Worm (Caenorhabditis elegans) whole organism, L2 larva: Measurements from ENCODE around the gene pept-2.

Experiments used
- C34F6.9 ChIP-seq: fragments of 150-350 bp; optimal IDR thresholded peaks from 2 replicates; lab custom pipeline; 2014; ENCODE audit warnings: missing biosample characterization, missing genetic modification characterization
- F13H6.1 ChIP-seq: sonication (generic microtip); optimal IDR thresholded peaks from 2 replicates; lab custom pipeline; 2016; ENCODE audit warnings: missing genetic modification characterization, missing compliant biosample characterization
- R02D3.7 ChIP-seq: fragments of 150-350 bp; optimal IDR thresholded peaks from 2 replicates; lab custom pipeline; 2014; ENCODE audit warnings: missing biosample characterization, missing genetic modification characterization
- Y55F3AM.14 ChIP-seq: fragments of 200-800 bp; sonication (Bioruptor generic); optimal IDR thresholded peaks from 2 replicates; lab custom pipeline; 2018; ENCODE audit warnings: mild to moderate bottlenecking, missing genetic modification characterization, missing compliant biosample characterization
- alr-1 ChIP-seq: fragments of 150-350 bp; optimal IDR thresholded peaks from 2 replicates; lab custom pipeline; 2014; ENCODE audit warnings: missing biosample characterization, missing genetic modification characterization
- aly-2 ChIP-seq: fragments of 150-350 bp; optimal IDR thresholded peaks from 2 replicates; lab custom pipeline; 2014; ENCODE audit warnings: missing biosample characterization, missing genetic modification characterization
- blmp-1 ChIP-seq: sonication (generic microtip); optimal IDR thresholded peaks from 2 replicates; lab custom pipeline; 2017; ENCODE audit warnings: missing genetic modification characterization, mild to moderate bottlenecking, missing compliant biosample characterization, antibody characterized with exemption, moderate library complexity; ENCODE audit not compliant: insufficient read depth
- ceh-82 ChIP-seq: fragments of 150-350 bp; optimal IDR thresholded peaks from 2 replicates; lab custom pipeline; 2014; ENCODE audit warnings: missing biosample characterization, missing genetic modification characterization
- crh-2 ChIP-seq: sonication (generic microtip); optimal IDR thresholded peaks from 2 replicates; lab custom pipeline; 2017; ENCODE audit warnings: missing biosample characterization, missing genetic modification characterization
- dmd-4 ChIP-seq: sonication (generic microtip); optimal IDR thresholded peaks from 2 replicates; lab custom pipeline; 2017; ENCODE audit warnings: missing biosample characterization, missing genetic modification characterization
- egl-27 ChIP-seq: sonication (generic microtip); optimal IDR thresholded peaks from 3 replicates; lab custom pipeline; 2017; ENCODE audit warnings: missing biosample characterization, missing genetic modification reagents, missing genetic modification characterization
- elt-1 ChIP-seq: fragments of 150-350 bp; optimal IDR thresholded peaks from 2 replicates; lab custom pipeline; 2014; ENCODE audit warnings: missing biosample characterization, missing genetic modification characterization
- fos-1 ChIP-seq: fragments of 150-350 bp; optimal IDR thresholded peaks from 2 replicates; lab custom pipeline; 2014; ENCODE audit warnings: missing biosample characterization, missing genetic modification characterization
- gmeb-1 ChIP-seq: fragments of 150-350 bp; optimal IDR thresholded peaks from 2 replicates; lab custom pipeline; 2014; ENCODE audit warnings: missing biosample characterization, missing genetic modification characterization
- lin-11 ChIP-seq: fragments of 150-350 bp; sonication (generic microtip); optimal IDR thresholded peaks from 2 replicates; lab custom pipeline; 2014; ENCODE audit warnings: missing biosample characterization, missing genetic modification characterization, inconsistent platforms, mixed read lengths
- lin-13 ChIP-seq: fragments of 150-350 bp; optimal IDR thresholded peaks from 2 replicates; lab custom pipeline; 2014; ENCODE audit warnings: missing biosample characterization, missing genetic modification reagents, missing genetic modification characterization
- lsy-2 ChIP-seq, 2 experiments: fragments of 150-350 bp in 1 of 2; sonication (generic microtip) in 1 of 2; optimal IDR thresholded peaks; 2 replicates each; lab custom pipeline; 2014 to 2017; ENCODE audit warnings: missing biosample characterization in 2 of 2, missing genetic modification characterization in 2 of 2
- mab-5 ChIP-seq: fragments of 150-350 bp; optimal IDR thresholded peaks from 2 replicates; lab custom pipeline; 2014; ENCODE audit warnings: missing biosample characterization, missing genetic modification characterization
- mbf-1 ChIP-seq: sonication (generic microtip); optimal IDR thresholded peaks from 2 replicates; lab custom pipeline; 2017; ENCODE audit warnings: missing biosample characterization, missing genetic modification characterization
- mdl-1 ChIP-seq, 2 experiments: fragments of 150-350 bp in 1 of 2; sonication (generic microtip) in 1 of 2; optimal IDR thresholded peaks; 2 replicates each; lab custom pipeline; 2017; ENCODE audit warnings: missing biosample characterization in 2 of 2, missing genetic modification characterization in 2 of 2
- nhr-11 ChIP-seq: fragments of 150-350 bp; optimal IDR thresholded peaks from 2 replicates; lab custom pipeline; 2014; ENCODE audit warnings: missing biosample characterization, missing genetic modification characterization
- nhr-129 ChIP-seq: fragments of 150-350 bp; optimal IDR thresholded peaks from 2 replicates; lab custom pipeline; 2014; ENCODE audit warnings: missing biosample characterization, missing genetic modification characterization
- nhr-23 ChIP-seq: fragments of 150-350 bp; optimal IDR thresholded peaks from 2 replicates; lab custom pipeline; 2014; ENCODE audit warnings: missing biosample characterization, missing genetic modification reagents, missing genetic modification characterization
- nhr-25 ChIP-seq: fragments of 150-350 bp; sonication (generic microtip); optimal IDR thresholded peaks from 3 replicates; lab custom pipeline; 2014; ENCODE audit warnings: missing biosample characterization, missing genetic modification characterization
- nhr-77 ChIP-seq: fragments of 150-350 bp; optimal IDR thresholded peaks from 2 replicates; lab custom pipeline; 2014; ENCODE audit warnings: missing biosample characterization, missing genetic modification characterization
- peb-1 ChIP-seq: fragments of 150-350 bp; optimal IDR thresholded peaks from 2 replicates; lab custom pipeline; 2014; ENCODE audit warnings: missing biosample characterization, missing genetic modification characterization
- sem-4 ChIP-seq: fragments of 150-350 bp; optimal IDR thresholded peaks from 2 replicates; lab custom pipeline; 2014; ENCODE audit warnings: missing biosample characterization, missing genetic modification reagents, missing genetic modification characterization
- skn-1 ChIP-seq: sonication (generic microtip); optimal IDR thresholded peaks from 2 replicates; lab custom pipeline; 2017; ENCODE audit warnings: missing biosample characterization, missing genetic modification characterization
- sma-3 ChIP-seq: sonication (generic microtip); optimal IDR thresholded peaks from 2 replicates; lab custom pipeline; 2016; ENCODE audit warnings: missing genetic modification reagents, missing genetic modification characterization, missing compliant biosample characterization
- sma-9 ChIP-seq, 2 experiments: fragments of 150-350 bp in 1 of 2; sonication (generic microtip) in 1 of 2; optimal IDR thresholded peaks; 2 replicates each; lab custom pipeline; 2014 to 2016; ENCODE audit warnings: missing genetic modification characterization in 2 of 2, mild to moderate bottlenecking in 1 of 2, missing biosample characterization in 1 of 2, missing compliant biosample characterization in 1 of 2, missing genetic modification reagents in 1 of 2, moderate library complexity in 1 of 2
- snpc-4 ChIP-seq: fragments of 150-350 bp; optimal IDR thresholded peaks from 2 replicates; lab custom pipeline; 2014; ENCODE audit warnings: missing biosample characterization, missing genetic modification characterization
- unc-39 ChIP-seq: fragments of 150-350 bp; optimal IDR thresholded peaks from 2 replicates; lab custom pipeline; 2014; ENCODE audit warnings: missing biosample characterization, missing genetic modification characterization
- unc-55 ChIP-seq: fragments of 150-350 bp; sonication (generic microtip); optimal IDR thresholded peaks from 3 replicates; lab custom pipeline; 2014; ENCODE audit warnings: missing biosample characterization, missing genetic modification reagents, missing genetic modification characterization
- unc-62 ChIP-seq: fragments of 150-350 bp; optimal IDR thresholded peaks from 2 replicates; lab custom pipeline; 2014; ENCODE audit warnings: missing biosample characterization, missing genetic modification reagents, missing genetic modification characterization
- ztf-1 ChIP-seq: fragments of 200-800 bp; sonication (Bioruptor generic); conservative IDR thresholded peaks from 2 replicates; pipeline ENCODE4 v1.3.6; 2022; ENCODE audit warnings: missing genetic modification characterization, missing compliant biosample characterization
- ztf-4 ChIP-seq: fragments of 150-350 bp; optimal IDR thresholded peaks from 2 replicates; lab custom pipeline; 2014; ENCODE audit warnings: missing biosample characterization, missing genetic modification characterization

The pept-2 gene

DNA sequence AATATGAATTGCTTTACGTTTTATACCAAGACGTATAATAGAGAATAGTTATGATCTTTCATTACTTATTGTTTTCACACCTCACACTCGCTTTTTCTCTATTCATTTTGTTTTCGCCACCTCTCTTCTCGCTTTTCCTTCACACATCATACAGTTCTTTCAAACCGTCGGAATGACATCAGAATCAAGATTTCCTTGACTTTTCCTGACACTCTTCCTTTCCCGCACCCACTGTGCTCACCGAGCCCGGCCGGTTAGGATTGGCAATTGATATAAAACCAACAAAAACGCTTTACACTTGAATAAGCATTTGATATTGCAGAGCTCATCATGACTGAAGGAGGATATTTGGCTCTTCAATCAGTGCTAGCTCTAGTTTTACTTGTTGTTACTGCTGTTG lies 8.9 kb downstream of the pept-2 start, which contains the start of gene zipt-2.1:
TSS of gene zipt-2.1 (plus strand) at position 301 of the 400 bp plus-strand sequence.
- no peak for TF ChIP-seq elt-1
- TF ChIP-seq Y55F3AM.14 (GFP tag; lab: Kevin White, UChicago) = no peak
- TF ChIP-seq snpc-4 (tag; lab: Kevin White, UChicago) = no peak
- no peak for TF ChIP-seq fos-1 (tag; lab: Kevin White, UChicago)
- TF ChIP-seq, all 48 proteins: peak for 0

DNA sequence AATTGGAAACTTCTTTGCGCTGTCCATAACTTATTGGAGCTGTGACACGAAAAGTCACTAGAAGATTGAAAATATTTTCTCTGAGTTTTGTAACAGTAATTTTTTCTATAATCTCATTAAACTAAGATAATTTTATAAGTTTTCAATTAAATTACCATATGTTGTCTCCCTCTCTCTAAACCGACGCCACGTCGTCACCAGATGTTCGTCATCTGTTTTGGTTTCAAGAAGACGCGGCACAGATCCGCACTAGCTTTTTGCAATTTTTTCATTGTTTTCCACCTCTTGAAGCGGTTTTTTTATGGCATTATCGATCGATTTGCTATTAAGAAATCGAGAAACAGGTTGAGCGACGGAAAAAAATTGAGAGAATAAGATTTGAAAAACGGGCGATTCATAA lies 13.5 kb downstream of the pept-2 start:
- no peak for TF ChIP-seq mab-5 (tag; lab: Kevin White, UChicago)
- TF ChIP-seq R02D3.7 = no peak
- TF ChIP-seq mbf-1 (tag; lab: Kevin White, UChicago) = no peak
- TF ChIP-seq unc-62 = no peak
- TF ChIP-seq snpc-4 (tag; lab: Kevin White, UChicago) = no peak
- no peak for TF ChIP-seq ceh-82 (tag; lab: Kevin White, UChicago)
- no peak for TF ChIP-seq C34F6.9
- no peak for TF ChIP-seq nhr-23
- no peak for TF ChIP-seq lsy-2 (tag; optimal IDR thresholded peaks at IDR 0.05; lab: Kevin White, UChicago)
- TF ChIP-seq Y55F3AM.14 (GFP tag; lab: Kevin White, UChicago) = no peak
- no peak for TF ChIP-seq mdl-1 (tag; optimal IDR thresholded peaks at IDR 0.05; lab: Kevin White, UChicago)
- no peak for TF ChIP-seq gmeb-1 (tag; lab: Kevin White, UChicago)
- no peak for TF ChIP-seq crh-2
- no peak for TF ChIP-seq aly-2 (tag; lab: Kevin White, UChicago)
- TF ChIP-seq peb-1 (tag; lab: Kevin White, UChicago) = no peak
- no peak for TF ChIP-seq dmd-4 (tag; lab: Kevin White, UChicago)
- no peak for TF ChIP-seq unc-39 (tag; lab: Kevin White, UChicago)
- no peak for TF ChIP-seq skn-1 (tag; lab: Kevin White, UChicago)
- no peak for TF ChIP-seq sma-9 (GFP tag; optimal IDR thresholded peaks at IDR 0.05; lab: Kevin White, UChicago)
- no peak for TF ChIP-seq sma-9 (tag; optimal IDR thresholded peaks at IDR 0.05; lab: Kevin White, UChicago)
- TF ChIP-seq, all 48 proteins: peak for 0

- TF ChIP-seq Y55F3AM.14 (GFP tag; lab: Kevin White, UChicago) (no peak), sma-9 (GFP tag; optimal IDR thresholded peaks at IDR 0.05; lab: Kevin White, UChicago) (peak; percentile 63), sma-9 (tag; optimal IDR thresholded peaks at IDR 0.05; lab: Kevin White, UChicago) (no peak), unc-39 (tag; lab: Kevin White, UChicago) (no peak), gmeb-1 (tag; lab: Kevin White, UChicago) (peak; percentile 23), F13H6.1 (peak; percentile 5), nhr-11 (no peak), lin-11 (tag; lab: Kevin White, UChicago) (no peak), crh-2 (peak; percentile 30), fos-1 (tag; lab: Kevin White, UChicago) (peak; percentile 62)
Measured at ce11 chrIV:10810820-10811219, 20.4 kb downstream of the pept-2 start.

DNA sequence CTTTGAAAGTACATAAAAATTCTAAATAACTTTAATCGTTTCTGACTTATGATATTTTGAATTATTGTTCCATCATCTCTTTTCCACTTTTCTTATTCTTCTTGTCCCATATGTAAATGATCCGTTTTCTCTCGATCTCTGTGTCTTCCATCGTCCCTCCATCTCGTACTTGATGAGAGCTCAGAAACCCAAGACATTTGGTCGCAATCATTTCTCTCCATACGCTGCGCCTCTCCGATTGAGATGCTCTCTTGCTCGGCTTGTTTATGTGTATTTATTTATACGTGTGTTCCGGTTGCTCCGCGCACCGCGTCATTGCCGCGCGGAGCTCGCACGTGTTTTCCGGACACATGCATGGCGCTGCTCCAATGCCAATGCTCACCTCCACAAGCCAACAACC lies 20.9 kb downstream of the pept-2 start:
- TF ChIP-seq nhr-11 = no peak
- TF ChIP-seq, all 48 proteins: peak for 0

- no peak for TF ChIP-seq egl-27 (tag; lab: Kevin White, UChicago)
- no peak for TF ChIP-seq snpc-4 (tag; lab: Kevin White, UChicago)
- no peak for TF ChIP-seq sma-9 (GFP tag; optimal IDR thresholded peaks at IDR 0.05; lab: Kevin White, UChicago)
- no peak for TF ChIP-seq sma-9 (tag; optimal IDR thresholded peaks at IDR 0.05; lab: Kevin White, UChicago)
- no peak for TF ChIP-seq ztf-4 (tag; lab: Kevin White, UChicago)
- no peak for TF ChIP-seq nhr-23
- TF ChIP-seq nhr-77 = no peak
- TF ChIP-seq ztf-1 (GFP tag; lab: Robert Waterston, UW) = no peak
- TF ChIP-seq C34F6.9 = no peak
- no peak for TF ChIP-seq lin-11 (tag; lab: Kevin White, UChicago)
- no peak for TF ChIP-seq aly-2 (tag; lab: Kevin White, UChicago)
- TF ChIP-seq unc-39 (tag; lab: Kevin White, UChicago) = no peak
Measured at ce11 chrIV:10812099-10812498, 21.6 kb downstream of the pept-2 start, which contains the start of gene miz-1. Gene miz-1 (plus strand): TSS chrIV:10812399.

ce11 chrIV:10815950-10816349 lies 25.5 kb downstream of the pept-2 start:
- TF ChIP-seq lin-13 (GFP tag; lab: Kevin White, UChicago) = no peak
- TF ChIP-seq nhr-129 (tag; lab: Kevin White, UChicago) = no peak
- TF ChIP-seq lin-11 (tag; lab: Kevin White, UChicago) = no peak
- peak; percentile 57 for TF ChIP-seq nhr-25 (tag; lab: Kevin White, UChicago)
- TF ChIP-seq sma-3 (GFP tag; lab: Kevin White, UChicago) = no peak
- no peak for TF ChIP-seq unc-62
- no peak for TF ChIP-seq sem-4 (tag; lab: Kevin White, UChicago)
- TF ChIP-seq unc-55 (GFP tag; lab: Kevin White, UChicago) = no peak
- no peak for TF ChIP-seq mdl-1 (tag; optimal IDR thresholded peaks at IDR 0.05; lab: Kevin White, UChicago)
- no peak for TF ChIP-seq snpc-4 (tag; lab: Kevin White, UChicago)
- no peak for TF ChIP-seq mbf-1 (tag; lab: Kevin White, UChicago)
- no peak for TF ChIP-seq dmd-4 (tag; lab: Kevin White, UChicago)
- TF ChIP-seq alr-1 (tag; lab: Kevin White, UChicago) = no peak
- TF ChIP-seq blmp-1 (tag; lab: Kevin White, UChicago) = peak; percentile 84
- TF ChIP-seq, all 48 proteins: peak for 2
